Fruit fly (Drosophila melanogaster): ENCODE data around the gene mthl15.

Gene mthl15

dm6 chr2L:10210631-10211557 lies 27.2 kb downstream of the mthl15 start, which contains the start of the genes CG5727 and ath (continued):
- TF ChIP-seq CG10565 (GFP tag; optimal IDR thresholded peaks at IDR 0.05), result no peak
- TF ChIP-seq CG10366 (GFP tag; IDR thresholded peaks at IDR 0.05), result no peak
- no peak for TF ChIP-seq CG16863 (GFP tag; optimal IDR thresholded peaks at IDR 0.05)
- no peak for TF ChIP-seq CG11247 (GFP tag; IDR thresholded peaks at IDR 0.05)
- TF ChIP-seq Asciz (GFP tag; optimal IDR thresholded peaks at IDR 0.05), result no peak
- no peak for TF ChIP-seq CG15011 (GFP tag; optimal IDR thresholded peaks at IDR 0.05)
- no peak for TF ChIP-seq PHDP (tag; optimal IDR thresholded peaks at IDR 0.05)
- peak; percentile 38; the same call in 1 of the 2 replicates for TF ChIP-seq Awh (GFP tag; IDR thresholded peaks at IDR 0.05)
- peak; percentile 19 for TF ChIP-seq lilli (GFP tag; optimal IDR thresholded peaks at IDR 0.05)
- TF ChIP-seq CG9609 (GFP tag; optimal IDR thresholded peaks at IDR 0.05), result no peak
- no peak for TF ChIP-seq chinmo (GFP tag; IDR thresholded peaks at IDR 0.05; ENCODE audit: partially characterized antibody)
- TF ChIP-seq dmrt11E (tag; optimal IDR thresholded peaks at IDR 0.05), result no peak
- no peak for TF ChIP-seq CG4282 (GFP tag; optimal IDR thresholded peaks at IDR 0.05)
- no peak for TF ChIP-seq amos (GFP tag; IDR thresholded peaks at IDR 0.05; ENCODE audit: partially characterized antibody)
- no peak for TF ChIP-seq fd64A (GFP tag; optimal IDR thresholded peaks at IDR 0.05)
- TF ChIP-seq odd (GFP tag; optimal IDR thresholded peaks at IDR 0.05), result no peak
- TF ChIP-seq jing (GFP tag; optimal IDR thresholded peaks at IDR 0.05), result no peak
- no peak for TF ChIP-seq HLH3B (GFP tag; IDR thresholded peaks at IDR 0.05)
- TF ChIP-seq CG2889 (GFP tag; IDR thresholded peaks at IDR 0.05), result no peak
- TF ChIP-seq Dref (GFP tag; IDR thresholded peaks at IDR 0.05), result no peak
- TF ChIP-seq CG7839 (tag; optimal IDR thresholded peaks at IDR 0.05), result no peak
- TF ChIP-seq HmgD (GFP tag; optimal IDR thresholded peaks at IDR 0.05), result no peak
- TF ChIP-seq ftz-f1 (GFP tag; optimal IDR thresholded peaks at IDR 0.05), result no peak
- TF ChIP-seq ATbp (GFP tag; optimal IDR thresholded peaks at IDR 0.05), result no peak
- TF ChIP-seq exex (tag; optimal IDR thresholded peaks at IDR 0.05), result no peak
- TF ChIP-seq sc (optimal IDR thresholded peaks at IDR 0.05), result no peak
- no peak for TF ChIP-seq sc (GFP tag; optimal IDR thresholded peaks at IDR 0.05)
- no peak for TF ChIP-seq nom (GFP tag; optimal IDR thresholded peaks at IDR 0.05)
- no peak for TF ChIP-seq CG1832 (GFP tag; optimal IDR thresholded peaks at IDR 0.05)
- no peak for TF ChIP-seq Hr3 (GFP tag; optimal IDR thresholded peaks at IDR 0.05)
- TF ChIP-seq sd (tag; optimal IDR thresholded peaks at IDR 0.05), result no peak
- no peak for TF ChIP-seq MTF-1 (GFP tag; optimal IDR thresholded peaks at IDR 0.05; ENCODE audit: borderline replicate concordance)
- no peak for TF ChIP-seq CG17568 (GFP tag; optimal IDR thresholded peaks at IDR 0.05)
- TF ChIP-seq CG6689 (GFP tag; IDR thresholded peaks at IDR 0.05), result peak; percentile 38; the same call in 1 of the 2 replicates
- no peak for TF ChIP-seq CG2199 (GFP tag; IDR thresholded peaks at IDR 0.05)
- TF ChIP-seq B-H2 (GFP tag; optimal IDR thresholded peaks at IDR 0.05), result no peak
- no peak for TF ChIP-seq CG17912 (GFP tag; optimal IDR thresholded peaks at IDR 0.05)
- TF ChIP-seq Blimp-1 (GFP tag; optimal IDR thresholded peaks at IDR 0.05), result no peak
- TF ChIP-seq CG12071 (GFP tag; optimal IDR thresholded peaks at IDR 0.05), result no peak
- peak in 1 of 3 experiments; percentile 40 for TF ChIP-seq lola (GFP tag; optimal IDR thresholded peaks at IDR 0.05)
- no peak for TF ChIP-seq unc-4 (GFP tag; IDR thresholded peaks at IDR 0.05; ENCODE audit: partially characterized antibody)
- TF ChIP-seq CG9797 (GFP tag; optimal IDR thresholded peaks at IDR 0.05), result no peak
- TF ChIP-seq D (optimal IDR thresholded peaks at IDR 0.05), result no peak
- no peak for TF ChIP-seq D (GFP tag; optimal IDR thresholded peaks at IDR 0.05)
- TF ChIP-seq CG17328 (GFP tag; IDR thresholded peaks at IDR 0.05), result no peak
- no peak for TF ChIP-seq vnd (GFP tag; IDR thresholded peaks at IDR 0.05; ENCODE audit: partially characterized antibody)
- no peak for TF ChIP-seq CG10431 (GFP tag; optimal IDR thresholded peaks at IDR 0.05)
- no peak for TF ChIP-seq twi (tag; optimal IDR thresholded peaks at IDR 0.05)

All from whole organism, embryonic.